Fruit fly (Drosophila melanogaster): ENCODE data around the gene CG10657.
A peak's percentile ranks its signal among the peaks of the same experiment; 100 is the strongest.

Gene CG10657

dm6 chr3L:12456916-12457662, 39.9 kb downstream of the CG10657 start:
- TF ChIP-seq cnc (optimal IDR thresholded peaks at IDR 0.05) (no peak), CG1620 (GFP tag; optimal IDR thresholded peaks at IDR 0.05) (no peak), cic (GFP tag; optimal IDR thresholded peaks at IDR 0.05) (no peak), CG12768 (GFP tag; optimal IDR thresholded peaks at IDR 0.05) (no peak), ovo (GFP tag; optimal IDR thresholded peaks at IDR 0.05) (no peak), CG11617 (GFP tag; optimal IDR thresholded peaks at IDR 0.05) (no peak), Hr96 (GFP tag; optimal IDR thresholded peaks at IDR 0.05) (no peak), CG14711 (tag; optimal IDR thresholded peaks at IDR 0.05) (no peak), CG7101 (tag; optimal IDR thresholded peaks at IDR 0.05) (no peak), CG5204 (GFP tag; optimal IDR thresholded peaks at IDR 0.05) (no peak), kay (GFP tag; ENCODE audit: borderline replicate concordance) (no peak), bab1 (GFP tag; optimal IDR thresholded peaks at IDR 0.05) (no peak), Mnt (GFP tag; optimal IDR thresholded peaks at IDR 0.05) (no peak), toe (GFP tag; optimal IDR thresholded peaks at IDR 0.05) (no peak), CG33017 (tag; optimal IDR thresholded peaks at IDR 0.05) (no peak)

DNA sequence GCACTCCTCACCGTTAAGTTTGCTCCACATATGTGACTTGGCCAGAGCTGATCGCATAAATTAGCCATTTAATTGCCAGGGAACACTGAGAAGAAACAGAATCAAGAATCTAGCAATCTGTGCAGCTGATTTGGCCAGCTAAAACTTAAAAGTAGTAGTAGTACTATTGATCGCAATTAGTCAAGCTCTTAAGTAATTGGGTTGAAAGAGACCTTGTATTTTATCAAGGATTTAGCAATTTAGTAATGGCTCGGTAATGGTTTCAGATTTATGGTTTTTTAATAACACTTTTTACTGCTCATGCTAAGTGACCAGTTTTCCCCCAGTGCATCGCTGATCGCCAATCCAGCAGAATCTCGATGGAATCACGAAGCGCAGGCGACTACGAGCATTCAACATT, 42.0 kb downstream of the CG10657 start:
- no peak for TF ChIP-seq CG1620 (GFP tag; optimal IDR thresholded peaks at IDR 0.05)
- no peak for TF ChIP-seq Crg-1 (GFP tag; optimal IDR thresholded peaks at IDR 0.05)

DNA sequence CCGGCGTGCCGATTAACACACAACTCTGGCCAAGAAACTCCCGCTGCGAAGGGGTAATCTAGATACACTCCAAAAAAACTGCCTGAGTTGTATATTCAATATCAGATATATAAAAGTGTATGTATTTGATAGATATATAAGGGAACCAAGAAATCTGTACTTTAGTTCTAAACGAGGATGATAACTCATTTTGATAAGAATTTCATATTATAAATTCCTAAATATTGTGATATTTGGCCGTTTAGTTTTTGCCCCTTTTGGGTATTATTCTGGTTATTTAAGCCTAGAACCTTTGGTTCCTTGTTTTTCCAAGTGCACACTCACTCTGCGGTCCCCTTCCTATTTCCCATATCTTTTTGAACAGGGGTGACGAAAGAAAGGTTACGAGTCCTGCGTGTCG, 43.5 kb downstream of the CG10657 start:
- TF ChIP-seq pad (GFP tag; optimal IDR thresholded peaks at IDR 0.05) (no peak), CG7101 (tag; optimal IDR thresholded peaks at IDR 0.05) (no peak), CG11617 (GFP tag; optimal IDR thresholded peaks at IDR 0.05) (no peak), CG7045 (GFP tag; optimal IDR thresholded peaks at IDR 0.05) (no peak), bab1 (GFP tag; optimal IDR thresholded peaks at IDR 0.05) (no peak), Clk (GFP tag; optimal IDR thresholded peaks at IDR 0.05) (no peak), Hr96 (GFP tag; optimal IDR thresholded peaks at IDR 0.05) (no peak), CG33017 (tag; optimal IDR thresholded peaks at IDR 0.05) (no peak), cnc (optimal IDR thresholded peaks at IDR 0.05) (no peak), kay (GFP tag; ENCODE audit: borderline replicate concordance) (no peak), Mnt (GFP tag; optimal IDR thresholded peaks at IDR 0.05) (no peak)

DNA sequence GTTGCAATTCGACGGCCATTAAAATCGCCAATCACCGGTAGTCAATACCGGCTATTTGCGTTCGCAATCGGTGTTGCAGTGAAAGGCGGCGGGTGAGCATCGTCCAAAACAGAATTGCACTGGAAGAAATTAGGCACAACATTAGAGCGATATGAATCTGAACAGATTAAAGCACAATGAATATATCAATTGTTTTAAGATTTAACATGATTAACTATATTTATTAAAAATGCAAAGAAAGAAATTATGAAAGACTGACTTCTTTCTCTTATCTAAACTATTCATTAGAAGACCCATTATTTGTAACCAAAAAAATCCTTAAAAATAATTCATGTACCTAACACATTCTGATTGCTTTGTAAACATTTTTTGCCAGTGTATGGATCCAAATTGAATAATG, 49.5 kb downstream of the CG10657 start:
- TF ChIP-seq cic (GFP tag; optimal IDR thresholded peaks at IDR 0.05) (no peak), cnc (optimal IDR thresholded peaks at IDR 0.05) (no peak), CG12768 (GFP tag; optimal IDR thresholded peaks at IDR 0.05) (no peak), CG7045 (GFP tag; optimal IDR thresholded peaks at IDR 0.05) (no peak), CG5204 (GFP tag; optimal IDR thresholded peaks at IDR 0.05) (no peak), Mnt (GFP tag; optimal IDR thresholded peaks at IDR 0.05) (no peak), CG33017 (tag; optimal IDR thresholded peaks at IDR 0.05) (no peak), CG1620 (GFP tag; optimal IDR thresholded peaks at IDR 0.05) (no peak), CG14711 (tag; optimal IDR thresholded peaks at IDR 0.05) (no peak), bab1 (GFP tag; optimal IDR thresholded peaks at IDR 0.05) (no peak), ovo (GFP tag; optimal IDR thresholded peaks at IDR 0.05) (no peak), Clk (GFP tag; optimal IDR thresholded peaks at IDR 0.05) (no peak), CG11617 (GFP tag; optimal IDR thresholded peaks at IDR 0.05) (no peak), tj (GFP tag; optimal IDR thresholded peaks at IDR 0.05) (no peak), Hr96 (GFP tag; optimal IDR thresholded peaks at IDR 0.05) (no peak), CG7101 (tag; optimal IDR thresholded peaks at IDR 0.05) (no peak), kay (GFP tag; ENCODE audit: borderline replicate concordance) (no peak), toe (GFP tag; optimal IDR thresholded peaks at IDR 0.05) (no peak), pad (GFP tag; optimal IDR thresholded peaks at IDR 0.05) (no peak), Crg-1 (GFP tag; optimal IDR thresholded peaks at IDR 0.05) (no peak)

DNA sequence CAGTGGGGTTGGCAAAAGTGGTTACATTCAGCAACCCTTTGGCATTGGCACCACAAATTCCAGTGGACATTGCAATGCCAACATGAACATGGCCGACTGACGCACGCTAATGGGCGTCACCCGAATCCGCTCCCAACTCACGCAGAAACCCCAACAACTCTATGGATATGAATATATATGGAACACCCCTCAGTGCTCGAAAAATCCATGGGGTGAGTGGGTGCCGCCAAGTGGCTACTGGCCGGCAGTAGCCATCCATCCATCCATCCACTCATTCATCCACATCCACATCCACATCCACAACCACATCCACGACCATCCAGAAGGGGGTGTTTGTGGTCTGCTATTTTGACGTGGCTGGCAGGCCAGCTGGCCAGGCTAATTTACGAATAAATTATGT, 49.9 kb downstream of the CG10657 start:
- no peak for TF ChIP-seq CG33017 (tag; optimal IDR thresholded peaks at IDR 0.05)
- no peak for TF ChIP-seq CG7101 (tag; optimal IDR thresholded peaks at IDR 0.05)
- TF ChIP-seq CG14711 (tag; optimal IDR thresholded peaks at IDR 0.05) = no peak
- TF ChIP-seq CG12768 (GFP tag; optimal IDR thresholded peaks at IDR 0.05) = no peak
- TF ChIP-seq bab1 (GFP tag; optimal IDR thresholded peaks at IDR 0.05) = no peak
- TF ChIP-seq toe (GFP tag; optimal IDR thresholded peaks at IDR 0.05) = no peak
- TF ChIP-seq CG7045 (GFP tag; optimal IDR thresholded peaks at IDR 0.05) = no peak
- no peak for TF ChIP-seq Hr96 (GFP tag; optimal IDR thresholded peaks at IDR 0.05)
- no peak for TF ChIP-seq tj (GFP tag; optimal IDR thresholded peaks at IDR 0.05)
- no peak for TF ChIP-seq CG1620 (GFP tag; optimal IDR thresholded peaks at IDR 0.05)
- TF ChIP-seq ovo (GFP tag; optimal IDR thresholded peaks at IDR 0.05) = no peak
- TF ChIP-seq cic (GFP tag; optimal IDR thresholded peaks at IDR 0.05) = no peak
- TF ChIP-seq cnc (optimal IDR thresholded peaks at IDR 0.05) = no peak
- TF ChIP-seq Mnt (GFP tag; optimal IDR thresholded peaks at IDR 0.05) = no peak

- TF ChIP-seq kay (GFP tag; ENCODE audit: borderline replicate concordance) = peak; percentile 2
- no peak for TF ChIP-seq pad (GFP tag; optimal IDR thresholded peaks at IDR 0.05)
- no peak for TF ChIP-seq CG33017 (tag; optimal IDR thresholded peaks at IDR 0.05)
Measured at dm6 chr3L:12444040-12444439, 53.0 kb downstream of the CG10657 start.

- TF ChIP-seq CG7101 (tag; optimal IDR thresholded peaks at IDR 0.05) (no peak), Clk (GFP tag; optimal IDR thresholded peaks at IDR 0.05) (no peak), toe (GFP tag; optimal IDR thresholded peaks at IDR 0.05) (no peak), bab1 (GFP tag; optimal IDR thresholded peaks at IDR 0.05) (no peak), tj (GFP tag; optimal IDR thresholded peaks at IDR 0.05) (no peak), pad (GFP tag; optimal IDR thresholded peaks at IDR 0.05) (no peak), CG12768 (GFP tag; optimal IDR thresholded peaks at IDR 0.05) (no peak), Crg-1 (GFP tag; optimal IDR thresholded peaks at IDR 0.05) (no peak), cic (GFP tag; optimal IDR thresholded peaks at IDR 0.05) (no peak), ovo (GFP tag; optimal IDR thresholded peaks at IDR 0.05) (no peak)
Measured at dm6 chr3L:12442593-12442992, 54.4 kb downstream of the CG10657 start.
